ENCODE assay signal across 1 worm cellular context in genomic region chrV:532046-532445, ce11.
TF ChIP-seq lines count a peak whose summit lies in the region.

Gene nhr-58 (plus strand): TSS chrV:532259.

TF ChIP-seq in whole organism, L4 larva, 104 proteins besides CTCF, POLR2A, EP300 and RAD21 (continued from another document):
- TF ChIP-seq daf-16 (GFP tag; optimal IDR thresholded peaks at IDR 0.05; lab: Kevin White, UChicago) (no peak), daf-16 (tag; optimal IDR thresholded peaks at IDR 0.05; lab: Kevin White, UChicago) (peak; percentile 63), daf-19 (GFP tag; conservative IDR thresholded peaks at IDR 0.05; lab: Robert Waterston, UW) (no peak), egl-43 (GFP tag; IDR thresholded peaks at IDR 0.05; lab: Robert Waterston, UW) (no peak), nhr-11 (tag; optimal IDR thresholded peaks at IDR 0.05; lab: Kevin White, UChicago) (peak; percentile 69), nhr-76 (tag; optimal IDR thresholded peaks at IDR 0.05; lab: Kevin White, UChicago) (peak; percentile 32), nhr-111 (GFP tag; optimal IDR thresholded peaks at IDR 0.05; lab: Kevin White, UChicago) (no peak), lim-7 (GFP tag; IDR thresholded peaks at IDR 0.05; lab: Robert Waterston, UW) (no peak), F44E2.7 (GFP tag; IDR thresholded peaks at IDR 0.05; lab: Robert Waterston, UW) (no peak), Y105C5A.15 (GFP tag; IDR thresholded peaks at IDR 0.05; lab: Robert Waterston, UW) (no peak), hlh-11 (tag; optimal IDR thresholded peaks at IDR 0.05; lab: Kevin White, UChicago) (peak; percentile 96), ztf-7 (tag; optimal IDR thresholded peaks at IDR 0.05; lab: Kevin White, UChicago) (peak; percentile 77), php-3 (GFP tag; IDR thresholded peaks at IDR 0.05; lab: Robert Waterston, UW) (no peak), madf-5 (GFP tag; IDR thresholded peaks at IDR 0.05; lab: Robert Waterston, UW) (no peak), ceh-32 (tag; optimal IDR thresholded peaks at IDR 0.05; lab: Kevin White, UChicago; ENCODE audit: poor library complexity) (no peak), nhr-102 (tag; optimal IDR thresholded peaks at IDR 0.05; lab: Kevin White, UChicago) (peak; percentile 84), unc-130 (GFP tag; optimal IDR thresholded peaks at IDR 0.05; lab: Kevin White, UChicago) (no peak), zip-2 (tag; optimal IDR thresholded peaks at IDR 0.05; lab: Kevin White, UChicago) (peak; percentile 98), spr-1 (tag; optimal IDR thresholded peaks at IDR 0.05; lab: Kevin White, UChicago) (no peak), aha-1 (tag; lab: Kevin White, UChicago) (no peak), ZK337.2 (GFP tag; IDR thresholded peaks at IDR 0.05; lab: Robert Waterston, UW) (no peak), F37D6.2 (tag; optimal IDR thresholded peaks at IDR 0.05; lab: Kevin White, UChicago) (no peak), zip-11 (GFP tag; IDR thresholded peaks at IDR 0.05; lab: Robert Waterston, UW) (no peak), hif-1 (tag; optimal IDR thresholded peaks at IDR 0.05; lab: Kevin White, UChicago) (peak in 1 of 2 experiments; percentile 42), nhr-41 (GFP tag; IDR thresholded peaks at IDR 0.05; lab: Robert Waterston, UW) (no peak), lir-3 (tag; optimal IDR thresholded peaks at IDR 0.05; lab: Kevin White, UChicago) (no peak), mxl-2 (GFP tag; conservative IDR thresholded peaks at IDR 0.05; lab: Robert Waterston, UW) (no peak), aly-2 (tag; optimal IDR thresholded peaks at IDR 0.05; lab: Kevin White, UChicago) (no peak), egl-27 (tag; optimal IDR thresholded peaks at IDR 0.05; lab: Kevin White, UChicago) (no peak), duxl-1 (tag; optimal IDR thresholded peaks at IDR 0.05; lab: Kevin White, UChicago; ENCODE audit: poor library complexity) (peak; percentile 32), jun-1 (tag; optimal IDR thresholded peaks at IDR 0.05; lab: Kevin White, UChicago) (peak; percentile 53), ama-1 (optimal IDR thresholded peaks at IDR 0.05; lab: Kevin White, UChicago) (no peak), madf-9 (GFP tag; conservative IDR thresholded peaks at IDR 0.05; lab: Robert Waterston, UW) (no peak), dve-1 (tag; optimal IDR thresholded peaks at IDR 0.05; lab: Kevin White, UChicago; ENCODE audit: insufficient read depth) (peak; percentile 94), fos-1 (tag; optimal IDR thresholded peaks at IDR 0.05; lab: Kevin White, UChicago) (no peak), lin-13 (GFP tag; optimal IDR thresholded peaks at IDR 0.05; lab: Kevin White, UChicago) (no peak), ceh-20 (GFP tag; IDR thresholded peaks at IDR 0.05; lab: Robert Waterston, UW) (no peak), unc-39 (tag; optimal IDR thresholded peaks at IDR 0.05; lab: Kevin White, UChicago) (no peak), daf-12 (tag; optimal IDR thresholded peaks at IDR 0.05; lab: Kevin White, UChicago) (no peak), arid-1 (GFP tag; conservative IDR thresholded peaks at IDR 0.05; lab: Robert Waterston, UW) (no peak), R02D3.7 (tag; optimal IDR thresholded peaks at IDR 0.05; lab: Kevin White, UChicago) (no peak), attf-4 (tag; optimal IDR thresholded peaks at IDR 0.05; lab: Kevin White, UChicago) (no peak), ctbp-1 (GFP tag; IDR thresholded peaks at IDR 0.05; lab: Robert Waterston, UW) (no peak), zfp-3 (GFP tag; conservative IDR thresholded peaks at IDR 0.05; lab: Robert Waterston, UW) (no peak), T26A8.4 (GFP tag; IDR thresholded peaks at IDR 0.05; lab: Robert Waterston, UW) (no peak), daf-8 (GFP tag; IDR thresholded peaks at IDR 0.05; lab: Robert Waterston, UW) (no peak), F49E8.2 (tag; optimal IDR thresholded peaks at IDR 0.05; lab: Kevin White, UChicago; ENCODE audit: borderline replicate concordance) (no peak), lin-39 (tag; optimal IDR thresholded peaks at IDR 0.05; lab: Kevin White, UChicago) (no peak), lsy-2 (tag; optimal IDR thresholded peaks at IDR 0.05; lab: Kevin White, UChicago) (peak in 1 of 2 experiments; percentile 35)
